Worm (Caenorhabditis elegans) whole organism, late embryonic: ENCODE measurements around the gene C55B6.5.

Source experiments
- F13H6.1 ChIP-seq: sonication (generic microtip); optimal IDR thresholded peaks from 2 replicates; lab custom pipeline; 2016; ENCODE audit warnings: missing genetic modification characterization, missing compliant biosample characterization
- K02D7.2 ChIP-seq: sonication (generic microtip); optimal IDR thresholded peaks from 2 replicates; lab custom pipeline; 2017; ENCODE audit warnings: mild to moderate bottlenecking, missing genetic modification characterization, missing compliant biosample characterization
- ahr-1 ChIP-seq: sonication (generic microtip); optimal IDR thresholded peaks from 2 replicates; lab custom pipeline; 2016; ENCODE audit warnings: missing genetic modification characterization, missing compliant biosample characterization
- ceh-14 ChIP-seq: sonication (generic microtip); optimal IDR thresholded peaks from 2 replicates; lab custom pipeline; 2016; ENCODE audit warnings: missing genotype, missing genetic modification characterization, missing compliant biosample characterization
- ceh-22 ChIP-seq: sonication (generic microtip); optimal IDR thresholded peaks from 2 replicates; lab custom pipeline; 2017; ENCODE audit warnings: missing biosample characterization, missing genetic modification characterization
- ceh-30 ChIP-seq: fragments of 150-350 bp; optimal IDR thresholded peaks from 2 replicates; lab custom pipeline; 2014; ENCODE audit warnings: missing biosample characterization, missing genetic modification characterization
- ceh-31 ChIP-seq: sonication (generic microtip); optimal IDR thresholded peaks from 2 replicates; lab custom pipeline; 2016; ENCODE audit warnings: missing genetic modification characterization, missing compliant biosample characterization
- ceh-34 ChIP-seq: sonication (generic microtip); optimal IDR thresholded peaks from 2 replicates; lab custom pipeline; 2016; ENCODE audit warnings: mild to moderate bottlenecking, missing genetic modification characterization, missing compliant biosample characterization
- ceh-45 ChIP-seq: fragments of 200-800 bp; sonication (Bioruptor generic); IDR thresholded peaks from 2 replicates; pipeline ENCODE4 v1.3.6; 2022; ENCODE audit warnings: missing genetic modification reagents, missing genetic modification characterization, missing compliant biosample characterization
- ceh-48 ChIP-seq: sonication (generic microtip); optimal IDR thresholded peaks from 2 replicates; lab custom pipeline; 2016; ENCODE audit warnings: missing genetic modification characterization, inconsistent platforms, missing compliant biosample characterization
- ceh-6 ChIP-seq: fragments of 200-800 bp; sonication (Bioruptor generic); optimal IDR thresholded peaks from 2 replicates; lab custom pipeline; 2018; ENCODE audit warnings: mild to moderate bottlenecking, missing genetic modification characterization, missing compliant biosample characterization
- che-1 ChIP-seq: sonication (generic microtip); optimal IDR thresholded peaks from 2 replicates; lab custom pipeline; 2016; ENCODE audit warnings: mild to moderate bottlenecking, missing genetic modification characterization, missing compliant biosample characterization
- elt-2 ChIP-seq: sonication (generic microtip); optimal IDR thresholded peaks from 2 replicates; lab custom pipeline; 2016; ENCODE audit warnings: missing genetic modification reagents, missing genetic modification characterization, missing compliant biosample characterization
- ets-4 ChIP-seq: sonication (generic microtip); optimal IDR thresholded peaks from 2 replicates; lab custom pipeline; 2016; ENCODE audit warnings: missing genetic modification characterization, missing compliant biosample characterization
- eyg-1 ChIP-seq: sonication (generic microtip); optimal IDR thresholded peaks from 2 replicates; lab custom pipeline; 2016; ENCODE audit warnings: missing genotype, missing genetic modification characterization, missing compliant biosample characterization
- fax-1 ChIP-seq: sonication (generic microtip); optimal IDR thresholded peaks from 2 replicates; lab custom pipeline; 2016; ENCODE audit warnings: missing genotype, missing genetic modification characterization, missing compliant biosample characterization
- hlh-13 ChIP-seq: fragments of 200-800 bp; sonication (Bioruptor generic); optimal IDR thresholded peaks from 2 replicates; lab custom pipeline; 2018; ENCODE audit warnings: mild to moderate bottlenecking, missing genetic modification characterization, missing compliant biosample characterization
- hlh-6 ChIP-seq: sonication (generic microtip); optimal IDR thresholded peaks from 2 replicates; lab custom pipeline; 2016; ENCODE audit warnings: missing genotype, missing genetic modification characterization, missing compliant biosample characterization
- hlh-8 ChIP-seq: sonication (generic microtip); optimal IDR thresholded peaks from 2 replicates; lab custom pipeline; 2016; ENCODE audit warnings: missing genotype, missing genetic modification characterization, missing compliant biosample characterization
- madf-2 ChIP-seq: sonication (generic microtip); optimal IDR thresholded peaks from 2 replicates; lab custom pipeline; 2017; ENCODE audit warnings: missing genetic modification characterization, missing compliant biosample characterization
- nfya-1 ChIP-seq: sonication (generic microtip); optimal IDR thresholded peaks from 2 replicates; lab custom pipeline; 2017; ENCODE audit warnings: missing genetic modification characterization, mild to moderate bottlenecking, missing compliant biosample characterization, antibody characterized with exemption, moderate library complexity
- npax-4 ChIP-seq: sonication (generic microtip); optimal IDR thresholded peaks from 2 replicates; lab custom pipeline; 2016; ENCODE audit warnings: missing genetic modification characterization, missing compliant biosample characterization
- odd-2 ChIP-seq: sonication (generic microtip); optimal IDR thresholded peaks from 2 replicates; lab custom pipeline; 2017; ENCODE audit warnings: antibody characterized with exemption, mild to moderate bottlenecking, missing genetic modification characterization, missing compliant biosample characterization
- pat-9 ChIP-seq: fragments of 200-800 bp; sonication (Bioruptor generic); optimal IDR thresholded peaks from 2 replicates; lab custom pipeline; 2018; ENCODE audit warnings: mild to moderate bottlenecking, missing genetic modification characterization, moderate library complexity, missing compliant biosample characterization
- pax-1 ChIP-seq: fragments of 150-350 bp; optimal IDR thresholded peaks from 2 replicates; lab custom pipeline; 2014; ENCODE audit warnings: missing biosample characterization, missing genetic modification characterization
- ref-2 ChIP-seq: sonication (generic microtip); optimal IDR thresholded peaks from 2 replicates; lab custom pipeline; 2016; ENCODE audit warnings: missing genetic modification characterization, missing compliant biosample characterization
- rnt-1 ChIP-seq: sonication (generic microtip); optimal IDR thresholded peaks from 2 replicates; lab custom pipeline; 2016; ENCODE audit warnings: missing genetic modification characterization, missing compliant biosample characterization
- syd-9 ChIP-seq: sonication (generic microtip); optimal IDR thresholded peaks from 2 replicates; lab custom pipeline; 2016; ENCODE audit warnings: mild to moderate bottlenecking, missing genetic modification characterization, moderate library complexity, missing compliant biosample characterization
- tbx-2 ChIP-seq: sonication (generic microtip); optimal IDR thresholded peaks from 2 replicates; lab custom pipeline; 2016; ENCODE audit warnings: missing genetic modification characterization, missing compliant biosample characterization
- unc-42 ChIP-seq: sonication (generic microtip); optimal IDR thresholded peaks from 2 replicates; lab custom pipeline; 2016; ENCODE audit warnings: missing genotype, missing genetic modification characterization, missing compliant biosample characterization
- unc-55 ChIP-seq: sonication (generic microtip); optimal IDR thresholded peaks from 2 replicates; lab custom pipeline; 2017; ENCODE audit warnings: missing biosample characterization, missing genetic modification reagents, missing genetic modification characterization
- unc-86 ChIP-seq: sonication (generic microtip); optimal IDR thresholded peaks from 2 replicates; lab custom pipeline; 2016; ENCODE audit warnings: missing genetic modification characterization, missing compliant biosample characterization

C55B6.5 gene

ce11 chrX:7234074-7234453 lies 29.0 kb upstream of the C55B6.5 start:
- no peak for TF ChIP-seq ceh-45

- no peak for TF ChIP-seq hlh-8 (tag; lab: Kevin White, UChicago)
- TF ChIP-seq F13H6.1 (tag; lab: Kevin White, UChicago) = no peak
- no peak for TF ChIP-seq tbx-2 (tag; lab: Kevin White, UChicago)
- TF ChIP-seq ceh-34 (tag; lab: Kevin White, UChicago) = peak; percentile 34
- no peak for TF ChIP-seq che-1 (tag; lab: Kevin White, UChicago)
- peak; percentile 38 for TF ChIP-seq elt-2 (tag; lab: Kevin White, UChicago)
- TF ChIP-seq madf-2 (tag; lab: Kevin White, UChicago) = no peak
Observed at ce11 chrX:7233127-7234073, 28.3 kb upstream of the C55B6.5 start.

ce11 chrX:7232158-7232822 lies 27.2 kb upstream of the C55B6.5 start:
- TF ChIP-seq nfya-1 (peak; percentile 29), tbx-2 (tag; lab: Kevin White, UChicago) (peak; percentile 40), ahr-1 (tag; lab: Kevin White, UChicago) (no peak), ref-2 (tag; lab: Kevin White, UChicago) (peak; percentile 45), ceh-31 (peak; percentile 50), ceh-22 (tag; lab: Kevin White, UChicago) (no peak), unc-55 (GFP tag; lab: Kevin White, UChicago) (peak; percentile 4), syd-9 (tag; lab: Kevin White, UChicago) (peak; percentile 74), rnt-1 (tag; lab: Kevin White, UChicago) (no peak), eyg-1 (tag; lab: Kevin White, UChicago) (peak; percentile 28), hlh-6 (tag; lab: Kevin White, UChicago) (no peak), ceh-48 (tag; lab: Kevin White, UChicago) (no peak), madf-2 (tag; lab: Kevin White, UChicago) (no peak), ceh-34 (tag; lab: Kevin White, UChicago) (peak; percentile 2), hlh-13 (GFP tag; lab: Kevin White, UChicago) (no peak), unc-42 (peak; percentile 50), unc-86 (tag; lab: Kevin White, UChicago) (no peak), ceh-6 (GFP tag; lab: Kevin White, UChicago) (no peak)

- TF ChIP-seq npax-4 (tag; lab: Kevin White, UChicago) = no peak
- no peak for TF ChIP-seq ceh-6 (GFP tag; lab: Kevin White, UChicago)
- TF ChIP-seq fax-1 (tag; lab: Kevin White, UChicago) = no peak
- TF ChIP-seq ets-4 (tag; lab: Kevin White, UChicago) = no peak
- TF ChIP-seq ceh-31 = no peak
- no peak for TF ChIP-seq odd-2
- no peak for TF ChIP-seq unc-42
- no peak for TF ChIP-seq K02D7.2 (tag; lab: Kevin White, UChicago)
- TF ChIP-seq pat-9 (tag; lab: Kevin White, UChicago) = no peak
- no peak for TF ChIP-seq ceh-48 (tag; lab: Kevin White, UChicago)
- no peak for TF ChIP-seq hlh-13 (GFP tag; lab: Kevin White, UChicago)
- no peak for TF ChIP-seq ceh-30
- no peak for TF ChIP-seq hlh-8 (tag; lab: Kevin White, UChicago)
- TF ChIP-seq pax-1 (tag; lab: Kevin White, UChicago) = no peak
- TF ChIP-seq hlh-6 (tag; lab: Kevin White, UChicago) = no peak
- TF ChIP-seq ceh-14 (tag; lab: Kevin White, UChicago) = no peak
Observed at ce11 chrX:7230877-7231276, 25.8 kb upstream of the C55B6.5 start.
